Worm (Caenorhabditis elegans) whole organism, late embryonic: ENCODE data around the gene sgn-1.

ENCODE experiments used
- C38D4.7 ChIP-seq: fragments of 200-800 bp; sonication (Bioruptor generic); optimal IDR thresholded peaks from 2 replicates; lab custom pipeline; 2018; ENCODE audit warnings: mild to moderate bottlenecking, missing genetic modification characterization, moderate library complexity, missing compliant biosample characterization
- K02D7.2 ChIP-seq: sonication (generic microtip); optimal IDR thresholded peaks from 2 replicates; lab custom pipeline; 2017; ENCODE audit warnings: mild to moderate bottlenecking, missing genetic modification characterization, missing compliant biosample characterization
- K09A11.1 ChIP-seq: sonication (generic microtip); optimal IDR thresholded peaks from 2 replicates; lab custom pipeline; 2017; ENCODE audit warnings: antibody characterized with exemption, mild to moderate bottlenecking, missing genetic modification characterization, missing compliant biosample characterization; ENCODE audit not compliant: insufficient read depth
- T23F11.4 ChIP-seq: fragments of 200-800 bp; sonication (Bioruptor generic); optimal IDR thresholded peaks from 2 replicates; lab custom pipeline; 2018; ENCODE audit warnings: mild to moderate bottlenecking, missing genetic modification characterization, missing compliant biosample characterization
- Y22D7AL.16 ChIP-seq: sonication (generic microtip); optimal IDR thresholded peaks from 2 replicates; lab custom pipeline; 2016; ENCODE audit warnings: missing genetic modification characterization, missing compliant biosample characterization
- ahr-1 ChIP-seq: sonication (generic microtip); optimal IDR thresholded peaks from 2 replicates; lab custom pipeline; 2016; ENCODE audit warnings: missing genetic modification characterization, missing compliant biosample characterization
- ceh-18 ChIP-seq: sonication (generic microtip); optimal IDR thresholded peaks from 2 replicates; lab custom pipeline; 2016; ENCODE audit warnings: missing genetic modification characterization, missing compliant biosample characterization
- ceh-2 ChIP-seq: sonication (generic microtip); optimal IDR thresholded peaks from 2 replicates; lab custom pipeline; 2016; ENCODE audit warnings: missing genotype, missing genetic modification characterization, missing compliant biosample characterization
- ceh-30 ChIP-seq: fragments of 150-350 bp; optimal IDR thresholded peaks from 2 replicates; lab custom pipeline; 2014; ENCODE audit warnings: missing biosample characterization, missing genetic modification characterization
- ceh-34 ChIP-seq: sonication (generic microtip); optimal IDR thresholded peaks from 2 replicates; lab custom pipeline; 2016; ENCODE audit warnings: mild to moderate bottlenecking, missing genetic modification characterization, missing compliant biosample characterization
- ceh-45 ChIP-seq: fragments of 200-800 bp; sonication (Bioruptor generic); IDR thresholded peaks from 2 replicates; pipeline ENCODE4 v1.3.6; 2022; ENCODE audit warnings: missing genetic modification reagents, missing genetic modification characterization, missing compliant biosample characterization
- ceh-48 ChIP-seq: sonication (generic microtip); optimal IDR thresholded peaks from 2 replicates; lab custom pipeline; 2016; ENCODE audit warnings: missing genetic modification characterization, inconsistent platforms, missing compliant biosample characterization
- ceh-9 ChIP-seq: sonication (generic microtip); optimal IDR thresholded peaks from 2 replicates; lab custom pipeline; 2016; ENCODE audit warnings: mild to moderate bottlenecking, missing genetic modification characterization, inconsistent platforms, missing compliant biosample characterization
- che-1 ChIP-seq: sonication (generic microtip); optimal IDR thresholded peaks from 2 replicates; lab custom pipeline; 2016; ENCODE audit warnings: mild to moderate bottlenecking, missing genetic modification characterization, missing compliant biosample characterization
- dve-1 ChIP-seq: sonication (generic microtip); optimal IDR thresholded peaks from 2 replicates; lab custom pipeline; 2017; ENCODE audit warnings: antibody characterized with exemption, mild to moderate bottlenecking, missing genetic modification characterization, missing compliant biosample characterization
- ets-4 ChIP-seq: sonication (generic microtip); optimal IDR thresholded peaks from 2 replicates; lab custom pipeline; 2016; ENCODE audit warnings: missing genetic modification characterization, missing compliant biosample characterization
- fax-1 ChIP-seq: sonication (generic microtip); optimal IDR thresholded peaks from 2 replicates; lab custom pipeline; 2016; ENCODE audit warnings: missing genotype, missing genetic modification characterization, missing compliant biosample characterization
- fkh-10 ChIP-seq: fragments of 150-350 bp; optimal IDR thresholded peaks from 2 replicates; lab custom pipeline; 2014; ENCODE audit warnings: missing biosample characterization, missing genetic modification reagents, missing genetic modification characterization
- fkh-6 ChIP-seq: sonication (generic microtip); optimal IDR thresholded peaks from 2 replicates; lab custom pipeline; 2016; ENCODE audit warnings: missing genetic modification characterization, missing compliant biosample characterization
- gmeb-2 ChIP-seq: sonication (generic microtip); optimal IDR thresholded peaks from 2 replicates; lab custom pipeline; 2016; ENCODE audit warnings: missing genetic modification characterization, inconsistent platforms, missing compliant biosample characterization
- hlh-30 ChIP-seq: sonication (generic microtip); optimal IDR thresholded peaks from 2 replicates; lab custom pipeline; 2017; ENCODE audit warnings: antibody characterized with exemption, missing genetic modification characterization, missing compliant biosample characterization; ENCODE audit not compliant: insufficient read depth
- lin-11 ChIP-seq: fragments of 200-800 bp; sonication (Bioruptor generic); optimal IDR thresholded peaks from 2 replicates; lab custom pipeline; 2018; ENCODE audit warnings: mild to moderate bottlenecking, missing genetic modification characterization, missing compliant biosample characterization
- nhr-232 ChIP-seq: sonication (generic microtip); optimal IDR thresholded peaks from 2 replicates; lab custom pipeline; 2016; ENCODE audit warnings: missing genetic modification characterization, missing compliant biosample characterization
- npax-4 ChIP-seq: sonication (generic microtip); optimal IDR thresholded peaks from 2 replicates; lab custom pipeline; 2016; ENCODE audit warnings: missing genetic modification characterization, missing compliant biosample characterization
- odd-2 ChIP-seq: sonication (generic microtip); optimal IDR thresholded peaks from 2 replicates; lab custom pipeline; 2017; ENCODE audit warnings: antibody characterized with exemption, mild to moderate bottlenecking, missing genetic modification characterization, missing compliant biosample characterization
- pat-9 ChIP-seq: fragments of 200-800 bp; sonication (Bioruptor generic); optimal IDR thresholded peaks from 2 replicates; lab custom pipeline; 2018; ENCODE audit warnings: mild to moderate bottlenecking, missing genetic modification characterization, moderate library complexity, missing compliant biosample characterization
- pha-2 ChIP-seq: sonication (generic microtip); optimal IDR thresholded peaks from 2 replicates; lab custom pipeline; 2017; ENCODE audit warnings: mild to moderate bottlenecking, missing genetic modification characterization, missing compliant biosample characterization
- pha-4 ChIP-seq: fragments of 150-350 bp; optimal IDR thresholded peaks from 2 replicates; lab custom pipeline; 2018; ENCODE audit warnings: missing biosample characterization, missing genetic modification reagents, missing genetic modification characterization
- pros-1 ChIP-seq: fragments of 150-350 bp; optimal IDR thresholded peaks from 2 replicates; lab custom pipeline; 2014; ENCODE audit warnings: missing biosample characterization, missing genetic modification reagents, missing genetic modification characterization
- tbx-2 ChIP-seq: sonication (generic microtip); optimal IDR thresholded peaks from 2 replicates; lab custom pipeline; 2016; ENCODE audit warnings: missing genetic modification characterization, missing compliant biosample characterization
- ttx-3 ChIP-seq: sonication (generic microtip); optimal IDR thresholded peaks from 2 replicates; lab custom pipeline; 2016; ENCODE audit warnings: missing genetic modification reagents, missing genetic modification characterization, missing compliant biosample characterization
- unc-42 ChIP-seq: sonication (generic microtip); optimal IDR thresholded peaks from 2 replicates; lab custom pipeline; 2016; ENCODE audit warnings: missing genotype, missing genetic modification characterization, missing compliant biosample characterization
- zip-5 ChIP-seq: sonication (generic microtip); optimal IDR thresholded peaks from 2 replicates; lab custom pipeline; 2016; ENCODE audit warnings: missing genetic modification characterization, missing compliant biosample characterization
- ztf-16 ChIP-seq: sonication (generic microtip); optimal IDR thresholded peaks from 2 replicates; lab custom pipeline; 2017; ENCODE audit warnings: missing genetic modification characterization, missing compliant biosample characterization

sgn-1 gene

DNA sequence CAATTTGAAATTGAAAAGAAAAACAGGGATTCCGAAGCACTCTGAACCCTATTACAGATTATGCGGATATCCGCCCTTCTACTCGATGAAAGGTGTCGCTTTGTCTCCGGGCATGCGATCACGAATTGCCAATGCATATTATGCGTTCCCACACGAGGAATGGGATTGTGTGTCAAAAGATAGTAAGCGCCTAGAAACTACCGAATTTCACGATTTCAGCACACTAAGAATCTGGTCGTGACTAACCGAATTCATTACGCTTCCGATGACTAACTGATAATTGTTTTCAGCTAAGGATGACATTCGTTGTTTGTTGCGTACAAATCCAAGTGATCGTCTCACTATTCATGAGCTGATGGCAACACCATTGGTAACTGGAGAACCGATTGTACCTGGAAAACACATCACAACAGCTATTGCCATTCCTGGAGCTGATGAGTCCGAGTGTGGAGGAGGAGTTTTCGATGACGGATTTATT is 37.1 kb downstream of the sgn-1 start:
- TF ChIP-seq fkh-10 (GFP tag; lab: Kevin White, UChicago) = no peak
- TF ChIP-seq ceh-18 = no peak
- TF ChIP-seq ztf-16 = no peak
- no peak for TF ChIP-seq dve-1 (tag; lab: Kevin White, UChicago)
- TF ChIP-seq nhr-232 (tag; lab: Kevin White, UChicago) = no peak
- no peak for TF ChIP-seq hlh-30 (tag; lab: Kevin White, UChicago)
- no peak for TF ChIP-seq ceh-9 (tag; lab: Kevin White, UChicago)
- no peak for TF ChIP-seq K02D7.2 (tag; lab: Kevin White, UChicago)
- TF ChIP-seq ceh-45 (GFP tag; lab: Robert Waterston, UW) = no peak
- TF ChIP-seq ets-4 (tag; lab: Kevin White, UChicago) = no peak
- TF ChIP-seq ahr-1 (tag; lab: Kevin White, UChicago) = no peak
- TF ChIP-seq ceh-30 (tag; lab: Kevin White, UChicago) = no peak
- no peak for TF ChIP-seq gmeb-2
- no peak for TF ChIP-seq pha-2 (tag; lab: Kevin White, UChicago)
- no peak for TF ChIP-seq pros-1 (tag; lab: Kevin White, UChicago)
- TF ChIP-seq C38D4.7 (GFP tag; lab: Kevin White, UChicago) = no peak
- TF ChIP-seq Y22D7AL.16 (tag; lab: Kevin White, UChicago) = no peak
- no peak for TF ChIP-seq lin-11 (tag; lab: Kevin White, UChicago)

DNA sequence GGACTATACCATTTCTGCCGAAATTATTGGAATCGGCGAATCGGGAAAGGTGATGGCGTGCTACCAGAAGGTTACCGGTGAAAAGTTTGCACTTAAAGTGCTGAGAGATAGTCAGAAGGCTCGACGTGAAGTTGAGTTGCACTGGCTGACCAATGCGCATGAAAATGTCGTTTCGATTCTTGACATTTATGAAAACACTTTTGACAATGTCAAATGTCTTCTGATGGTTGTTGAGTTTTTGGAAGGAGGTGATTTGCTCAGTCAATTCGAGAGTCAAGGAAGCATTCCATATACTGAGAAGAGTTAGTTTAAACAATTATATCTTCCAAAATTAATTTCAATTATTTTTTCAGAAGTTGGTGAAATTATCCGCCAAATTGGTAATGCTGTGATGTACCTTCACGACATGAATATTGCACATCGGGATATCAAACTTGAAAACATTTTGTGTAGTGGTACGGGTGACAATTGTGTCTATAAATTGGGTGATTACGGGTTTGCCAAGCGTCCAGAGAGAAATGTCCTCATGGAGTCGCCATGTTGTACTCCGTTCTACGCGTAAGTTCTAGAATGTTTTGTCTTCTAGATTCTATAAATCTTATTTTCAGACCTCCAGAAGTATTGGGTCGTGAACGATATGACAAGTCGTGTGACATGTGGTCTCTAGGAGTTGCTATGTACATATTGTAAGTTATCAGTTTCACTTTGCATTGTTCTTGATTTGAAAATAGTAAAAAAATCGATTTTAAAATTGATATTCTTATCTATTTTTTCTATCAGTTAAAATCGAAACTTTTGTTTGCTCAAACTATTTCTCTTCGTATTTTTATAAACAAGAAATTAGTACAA is 37.8 kb downstream of the sgn-1 start:
- no peak for TF ChIP-seq zip-5 (tag; lab: Kevin White, UChicago)
- no peak for TF ChIP-seq pat-9
- TF ChIP-seq odd-2 (tag; lab: Kevin White, UChicago) = no peak
- no peak for TF ChIP-seq pros-1 (tag; lab: Kevin White, UChicago)
- TF ChIP-seq pha-4 (tag; lab: Kevin White, UChicago) = no peak
- no peak for TF ChIP-seq che-1
- TF ChIP-seq T23F11.4 (GFP tag; lab: Kevin White, UChicago) = no peak

DNA sequence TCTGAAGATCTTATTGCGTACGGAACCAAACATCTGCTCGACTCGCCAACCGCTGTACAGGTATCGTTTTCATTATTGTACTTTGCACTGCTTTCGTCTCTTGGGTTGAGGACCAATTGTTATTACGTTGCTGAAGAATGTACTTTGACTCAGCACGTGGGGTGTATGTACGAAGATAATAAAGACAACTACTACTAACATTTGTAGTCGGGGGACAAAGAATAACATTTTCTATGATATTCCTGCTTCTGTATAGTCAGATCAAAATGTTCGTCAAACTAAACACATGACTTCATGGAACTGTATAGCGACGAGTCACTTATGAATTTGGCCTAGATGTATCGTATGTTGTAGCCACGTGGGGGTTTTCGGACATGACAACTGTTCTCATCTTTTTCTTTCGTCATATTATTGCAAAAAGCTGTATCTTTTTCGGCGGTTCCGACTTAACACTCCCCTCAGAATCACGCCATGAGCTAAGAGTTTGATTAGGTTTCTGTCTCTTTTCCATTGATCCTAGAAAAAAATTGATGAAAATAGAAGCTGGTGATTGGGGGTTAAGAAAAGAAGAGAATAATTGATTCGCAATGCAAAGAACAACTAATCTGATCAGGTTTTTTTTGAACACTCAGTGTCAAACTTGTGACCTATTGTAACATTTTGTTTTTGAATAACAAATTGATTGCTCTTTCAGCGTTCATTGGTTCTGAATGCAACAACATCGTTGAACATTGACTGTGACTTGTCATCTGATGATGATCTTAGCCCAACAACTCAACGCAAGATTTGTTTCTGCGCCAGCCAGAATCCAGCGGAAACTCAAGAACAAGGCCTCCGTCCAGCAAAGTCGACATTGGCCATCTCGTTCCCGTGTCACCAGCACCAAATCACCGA is 38.7 kb downstream of the sgn-1 start:
- TF ChIP-seq ttx-3 = no peak
- TF ChIP-seq K02D7.2 (tag; lab: Kevin White, UChicago) = no peak
- no peak for TF ChIP-seq K09A11.1 (tag; lab: Kevin White, UChicago)
- no peak for TF ChIP-seq pat-9
- no peak for TF ChIP-seq ceh-48 (tag; lab: Kevin White, UChicago)
- TF ChIP-seq unc-42 (tag; lab: Kevin White, UChicago) = no peak
- no peak for TF ChIP-seq fkh-6 (tag; lab: Kevin White, UChicago)
- no peak for TF ChIP-seq ceh-34 (tag; lab: Kevin White, UChicago)
- TF ChIP-seq npax-4 (tag; lab: Kevin White, UChicago) = no peak
- TF ChIP-seq tbx-2 (tag; lab: Kevin White, UChicago) = no peak
- TF ChIP-seq ceh-2 (tag; lab: Kevin White, UChicago) = no peak
- TF ChIP-seq fax-1 (tag; lab: Kevin White, UChicago) = no peak
